Fruit fly (Drosophila melanogaster): ENCODE measurements around the gene ATPsynCF6.

The ATPsynCF6 gene

DNA sequence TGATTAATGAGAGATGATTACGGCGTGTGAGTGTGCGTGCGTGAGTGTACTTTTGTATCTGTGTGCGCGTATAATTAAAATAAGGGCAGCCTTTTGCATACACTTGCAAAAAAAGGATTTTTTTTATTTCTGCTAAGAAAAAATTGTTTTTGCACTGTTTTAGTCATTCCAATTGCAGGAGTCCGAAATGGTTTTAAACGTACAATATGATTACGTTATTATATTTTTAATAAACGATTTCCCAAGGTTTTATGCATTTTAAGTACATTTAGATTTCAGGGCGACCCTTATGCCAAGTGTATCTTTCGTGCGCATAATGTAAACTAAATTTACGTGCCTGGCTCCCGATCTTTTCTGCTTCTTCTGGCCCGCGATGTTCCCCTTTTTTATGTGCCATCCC lies 21.0 kb downstream of the ATPsynCF6 start (continued):
- no peak for TF ChIP-seq CG14860 (GFP tag; IDR thresholded peaks at IDR 0.05; ENCODE audit: partially characterized antibody)
- no peak for TF ChIP-seq CG34422 (GFP tag; IDR thresholded peaks at IDR 0.05)
- TF ChIP-seq E2f2 (GFP tag; IDR thresholded peaks at IDR 0.05), result no peak
- peak; percentile 7 for TF ChIP-seq fd96Cb (tag; optimal IDR thresholded peaks at IDR 0.05)
- no peak for TF ChIP-seq tna (GFP tag; IDR thresholded peaks at IDR 0.05; ENCODE audit: partially characterized antibody)
- no peak for TF ChIP-seq Lhr (GFP tag; optimal IDR thresholded peaks at IDR 0.05)
- TF ChIP-seq chif (GFP tag; optimal IDR thresholded peaks at IDR 0.05), result peak in 1 of 2 experiments; percentile 14
- no peak for TF ChIP-seq lov (optimal IDR thresholded peaks at IDR 0.05)
- TF ChIP-seq lov (GFP tag; IDR thresholded peaks at IDR 0.05), result no peak
- TF ChIP-seq bcd (GFP tag; optimal IDR thresholded peaks at IDR 0.05), result peak; percentile 45
- TF ChIP-seq row (GFP tag; IDR thresholded peaks at IDR 0.05), result peak; percentile 70
- TF ChIP-seq crc (GFP tag; optimal IDR thresholded peaks at IDR 0.05), result peak; percentile 4
- TF ChIP-seq dan (GFP tag; IDR thresholded peaks at IDR 0.05), result no peak
- TF ChIP-seq wdn (GFP tag; IDR thresholded peaks at IDR 0.05), result peak; percentile 38; the same call in 1 of the 2 replicates
- TF ChIP-seq NFAT (GFP tag; IDR thresholded peaks at IDR 0.05), result peak; percentile 32; the same call in 1 of the 2 replicates
- TF ChIP-seq CG16815 (GFP tag; optimal IDR thresholded peaks at IDR 0.05), result peak; percentile 21
- TF ChIP-seq CG1792 (GFP tag; optimal IDR thresholded peaks at IDR 0.05), result no peak
- TF ChIP-seq CG17829 (tag; optimal IDR thresholded peaks at IDR 0.05), result no peak
- TF ChIP-seq CG33557 (GFP tag; optimal IDR thresholded peaks at IDR 0.05), result no peak
- no peak for TF ChIP-seq Opbp (GFP tag; IDR thresholded peaks at IDR 0.05; ENCODE audit: partially characterized antibody)
- no peak for TF ChIP-seq Elba2 (GFP tag; optimal IDR thresholded peaks at IDR 0.05)
- TF ChIP-seq CG6654 (GFP tag; optimal IDR thresholded peaks at IDR 0.05), result no peak
- no peak for TF ChIP-seq pros (GFP tag; optimal IDR thresholded peaks at IDR 0.05)
- peak; percentile 3 for TF ChIP-seq chn (GFP tag; optimal IDR thresholded peaks at IDR 0.05)
- TF ChIP-seq Dip3 (GFP tag; optimal IDR thresholded peaks at IDR 0.05), result peak; percentile 30
- TF ChIP-seq CG2199 (GFP tag; IDR thresholded peaks at IDR 0.05), result no peak
- peak; percentile 52; the same call in 1 of the 2 replicates for TF ChIP-seq CG5953 (GFP tag; IDR thresholded peaks at IDR 0.05)
- TF ChIP-seq CG5180 (GFP tag; optimal IDR thresholded peaks at IDR 0.05), result no peak
- TF ChIP-seq dm (GFP tag; optimal IDR thresholded peaks at IDR 0.05), result no peak
- TF ChIP-seq CG10267 (tag; optimal IDR thresholded peaks at IDR 0.05), result no peak
- TF ChIP-seq tin (GFP tag; optimal IDR thresholded peaks at IDR 0.05), result no peak
- TF ChIP-seq vfl (GFP tag; optimal IDR thresholded peaks at IDR 0.05), result no peak
- peak; percentile 49 for TF ChIP-seq vvl (GFP tag; IDR thresholded peaks at IDR 0.05)
- no peak for TF ChIP-seq Hey (tag; optimal IDR thresholded peaks at IDR 0.05)
- TF ChIP-seq sug (tag; optimal IDR thresholded peaks at IDR 0.05), result peak; percentile 5
- TF ChIP-seq mirr (GFP tag; optimal IDR thresholded peaks at IDR 0.05), result no peak
- TF ChIP-seq h (optimal IDR thresholded peaks at IDR 0.05), result no peak
- no peak for TF ChIP-seq CG14441 (GFP tag; IDR thresholded peaks at IDR 0.05)
- TF ChIP-seq Mrtf (GFP tag; IDR thresholded peaks at IDR 0.05), result no peak
- TF ChIP-seq Hsf (GFP tag; optimal IDR thresholded peaks at IDR 0.05), result peak; percentile 31
- TF ChIP-seq CG6272 (GFP tag; IDR thresholded peaks at IDR 0.05), result no peak
- no peak for TF ChIP-seq CG10565 (GFP tag; optimal IDR thresholded peaks at IDR 0.05)
- no peak for TF ChIP-seq so (GFP tag; IDR thresholded peaks at IDR 0.05)
- peak; percentile 25 for TF ChIP-seq CG6813 (GFP tag; optimal IDR thresholded peaks at IDR 0.05)
- TF ChIP-seq CkIIα-i1 (GFP tag; IDR thresholded peaks at IDR 0.05), result no peak
- TF ChIP-seq Dek (tag; optimal IDR thresholded peaks at IDR 0.05), result peak; percentile 24
- TF ChIP-seq sqz (GFP tag; optimal IDR thresholded peaks at IDR 0.05), result no peak
- peak; percentile 24; the same call in 1 of the 2 replicates for TF ChIP-seq CG32767 (GFP tag; IDR thresholded peaks at IDR 0.05)
- no peak for TF ChIP-seq CG12769 (tag; optimal IDR thresholded peaks at IDR 0.05)
- peak; percentile 29; the same call in 1 of the 2 replicates for TF ChIP-seq CG11085 (GFP tag; IDR thresholded peaks at IDR 0.05)
- peak; percentile 20 for TF ChIP-seq CG6765 (GFP tag; optimal IDR thresholded peaks at IDR 0.05)
- TF ChIP-seq Ets97D (GFP tag; optimal IDR thresholded peaks at IDR 0.05), result no peak

Measured in whole organism, embryonic.